Worm (Caenorhabditis elegans) whole organism, L4 larva: ENCODE data around the gene F35H10.2.

Source experiments
- lin-1 ChIP-seq: fragments of 200-800 bp; sonication (Bioruptor generic); IDR thresholded peaks from 2 replicates; pipeline ENCODE4 v1.3.6; 2022; ENCODE audit warnings: missing genetic modification reagents, missing genetic modification characterization, missing compliant biosample characterization
- lin-15B ChIP-seq: fragments of 150-350 bp; sonication (generic microtip); optimal IDR thresholded peaks from 3 replicates; lab custom pipeline; 2014; ENCODE audit warnings: missing biosample characterization, missing genetic modification characterization
- unc-130 ChIP-seq: sonication (generic microtip); optimal IDR thresholded peaks from 2 replicates; lab custom pipeline; 2016; ENCODE audit warnings: missing genetic modification reagents, missing genetic modification characterization, missing compliant biosample characterization
- zfp-2 ChIP-seq: sonication (generic microtip); optimal IDR thresholded peaks from 2 replicates; lab custom pipeline; 2016; ENCODE audit warnings: mild to moderate bottlenecking, missing genetic modification characterization, missing compliant biosample characterization

DNA sequence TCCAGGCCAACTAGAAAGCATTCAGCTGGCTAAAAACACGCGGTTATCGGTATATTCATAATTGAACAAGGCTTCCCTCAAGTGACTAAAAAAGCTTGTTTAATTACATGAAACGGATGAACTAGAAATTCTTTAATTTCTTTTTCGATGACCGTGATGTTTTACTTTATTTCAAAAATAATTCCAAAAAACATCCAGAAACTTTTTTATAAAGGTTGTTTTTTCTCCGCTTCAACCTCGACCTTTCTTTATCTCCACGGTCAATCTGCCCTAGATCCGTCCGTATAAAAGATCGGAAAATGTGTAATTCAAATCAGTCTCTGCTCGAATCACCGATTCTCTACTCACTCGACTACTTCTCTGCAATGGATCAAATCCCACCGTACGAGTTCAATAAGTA, 16.5 kb downstream of the F35H10.2 start, which contains the start of gene F17E9.5:
- TF ChIP-seq lin-15B (tag; lab: Kevin White, UChicago) (no peak), unc-130 (no peak), lin-1 (GFP tag; lab: Robert Waterston, UW) (no peak), zfp-2 (tag; lab: Kevin White, UChicago) (no peak)
